Worm (Caenorhabditis elegans) whole organism, midembryonic: ENCODE data around the gene K09C6.8.
"Not testable (repeated sequence)": the region's sequence is repeated elsewhere in the genome, so short reads cannot be mapped to it uniquely, and the experiment has no call there.

Experiments
- T22C8.4 ChIP-seq: fragments of 200-800 bp; sonication (Bioruptor generic); IDR thresholded peaks from 2 replicates; pipeline ENCODE4 v1.3.6; 2022; ENCODE audit warnings: missing genetic modification characterization, missing compliant biosample characterization
- cog-1 ChIP-seq: sonication (generic microtip); optimal IDR thresholded peaks from 2 replicates; lab custom pipeline; 2016; ENCODE audit warnings: missing genetic modification characterization, missing compliant biosample characterization
- flt-1 ChIP-seq: fragments of 200-800 bp; sonication (Bioruptor generic); IDR thresholded peaks from 2 replicates; pipeline ENCODE4 v1.3.6; 2022; ENCODE audit warnings: missing genetic modification characterization, missing compliant biosample characterization
- klf-2 ChIP-seq: fragments of 200-800 bp; sonication (Bioruptor generic); conservative IDR thresholded peaks from 2 replicates; pipeline ENCODE4 v1.3.6; 2022; ENCODE audit warnings: missing genetic modification reagents, missing genetic modification characterization, missing compliant biosample characterization
- ref-1 ChIP-seq: fragments of 200-800 bp; sonication (Bioruptor generic); conservative IDR thresholded peaks from 2 replicates; pipeline ENCODE4 v1.3.6; 2022; ENCODE audit warnings: missing genetic modification reagents, missing genetic modification characterization, missing compliant biosample characterization
- ztf-23 ChIP-seq: fragments of 200-800 bp; sonication (Bioruptor generic); IDR thresholded peaks from 2 replicates; pipeline ENCODE4 v1.3.6; 2022; ENCODE audit warnings: missing genetic modification reagents, missing genetic modification characterization, missing compliant biosample characterization
- ztf-29 ChIP-seq: fragments of 200-800 bp; sonication (Bioruptor generic); IDR thresholded peaks from 2 replicates; pipeline ENCODE4 v1.3.6; 2022; ENCODE audit warnings: missing genetic modification reagents, missing genetic modification characterization, missing compliant biosample characterization

DNA sequence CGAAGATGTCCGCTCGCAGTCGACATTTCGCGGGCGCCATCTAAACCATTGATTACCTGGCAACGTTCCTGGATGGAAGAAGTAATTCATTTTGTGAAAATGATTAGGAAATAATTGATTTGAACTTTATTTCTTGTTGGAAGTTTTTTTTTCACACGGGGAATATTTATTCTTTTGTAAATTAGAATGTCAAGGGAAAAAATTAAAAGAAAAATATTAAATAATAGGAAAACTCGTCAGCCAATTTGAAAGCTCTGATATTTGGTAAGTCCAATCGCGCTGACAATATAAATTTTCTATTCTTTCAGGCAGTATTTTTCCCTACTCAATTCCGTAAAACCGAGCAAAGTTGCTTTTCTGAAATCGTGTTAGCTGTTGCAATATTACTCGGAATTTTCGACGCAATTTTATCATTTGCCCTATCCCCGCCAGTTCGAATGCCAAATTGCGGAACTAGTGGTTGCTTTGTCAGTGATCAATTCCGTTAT is 4.0 kb downstream of the K09C6.8 start, which contains the start of the genes K09C6.7 and K09C6.10:
- TF ChIP-seq flt-1 (GFP tag; lab: Robert Waterston, UW); T22C8.4 (GFP tag; lab: Robert Waterston, UW); klf-2 (GFP tag; lab: Robert Waterston, UW); cog-1 (tag; lab: Kevin White, UChicago); ref-1; ztf-29; ztf-23: not testable (repeated sequence)
